Fruit fly (Drosophila melanogaster) whole organism, embryonic: ENCODE measurements around the gene Gr61a.

Experiments used
- Abd-B ChIP-seq: fragments of 200-800 bp; sonication (Bioruptor generic); optimal IDR thresholded peaks from 2 replicates; lab custom pipeline; 2018; ENCODE audit warnings: missing biosample characterization, mild to moderate bottlenecking, missing genetic modification characterization, moderate library complexity
- Ada2b ChIP-seq: fragments of 200-800 bp; sonication (Bioruptor generic); IDR thresholded peaks from 2 replicates; pipeline ENCODE4 v1.3.6; 2022; ENCODE audit warnings: missing biosample characterization, missing genetic modification characterization
- Atf6 ChIP-seq: fragments of 200-800 bp; sonication (Bioruptor generic); IDR thresholded peaks from 2 replicates; pipeline ENCODE4 v1.3.6; 2022; ENCODE audit warnings: missing biosample characterization, missing genetic modification characterization
- CG10267 ChIP-seq: fragments of 200-800 bp; sonication (Bioruptor generic); optimal IDR thresholded peaks from 2 replicates; lab custom pipeline; 2018; ENCODE audit warnings: missing biosample characterization, mild to moderate bottlenecking, missing genetic modification characterization, moderate library complexity
- CG14050 ChIP-seq: fragments of 200-800 bp; sonication (Bioruptor generic); IDR thresholded peaks from 3 replicates; pipeline ENCODE4 v1.3.6; 2022; ENCODE audit warnings: missing biosample characterization, missing genetic modification characterization
- CG15269 ChIP-seq: fragments of 200-800 bp; sonication (Bioruptor generic); optimal IDR thresholded peaks from 2 replicates; lab custom pipeline; 2018; ENCODE audit warnings: missing biosample characterization, mild to moderate bottlenecking, missing genetic modification characterization, moderate library complexity
- CG15514 ChIP-seq: fragments of 200-800 bp; sonication (Bioruptor generic); optimal IDR thresholded peaks from 3 replicates; lab custom pipeline; 2017; ENCODE audit warnings: missing biosample characterization, missing genetic modification characterization, mild to moderate bottlenecking, moderate library complexity, missing genetic modification reagents
- CG17361 ChIP-seq: fragments of 200-800 bp; sonication (Bioruptor generic); IDR thresholded peaks from 3 replicates; pipeline ENCODE4 v1.3.6; 2022; ENCODE audit warnings: missing biosample characterization, missing genetic modification characterization
- CG17912 ChIP-seq: fragments of 200-800 bp; sonication (Bioruptor generic); optimal IDR thresholded peaks from 2 replicates; lab custom pipeline; 2018; ENCODE audit warnings: missing biosample characterization, mild to moderate bottlenecking, missing genetic modification characterization
- CG18011 ChIP-seq: fragments of 200-800 bp; sonication (Bioruptor generic); optimal IDR thresholded peaks from 2 replicates; lab custom pipeline; 2017; ENCODE audit warnings: missing biosample characterization, missing genetic modification characterization, mild to moderate bottlenecking, moderate library complexity, missing genotype
- CG2889 ChIP-seq: fragments of 200-800 bp; sonication (Bioruptor generic); IDR thresholded peaks from 3 replicates; pipeline ENCODE4 v1.3.6; 2022; ENCODE audit warnings: missing biosample characterization, missing genetic modification characterization
- CG30020 ChIP-seq: fragments of 200-800 bp; optimal IDR thresholded peaks from 2 replicates; lab custom pipeline; 2019; ENCODE audit warnings: missing biosample characterization, mild to moderate bottlenecking, missing genetic modification characterization, moderate library complexity
- CG33557 ChIP-seq: fragments of 200-800 bp; sonication (Bioruptor generic); optimal IDR thresholded peaks from 2 replicates; lab custom pipeline; 2019; ENCODE audit warnings: missing biosample characterization, mild to moderate bottlenecking, missing genetic modification characterization, moderate library complexity
- CG6765 ChIP-seq: fragments of 200-800 bp; sonication (Bioruptor generic); optimal IDR thresholded peaks from 3 replicates; lab custom pipeline; 2017; ENCODE audit warnings: missing biosample characterization, mild to moderate bottlenecking, missing genetic modification characterization
- CG6813 ChIP-seq: fragments of 200-800 bp; sonication (Bioruptor generic); optimal IDR thresholded peaks from 2 replicates; lab custom pipeline; 2017; ENCODE audit warnings: missing biosample characterization, missing genetic modification characterization, mild to moderate bottlenecking, moderate library complexity, missing genetic modification reagents
- CG7271 ChIP-seq: fragments of 200-800 bp; sonication (Bioruptor generic); optimal IDR thresholded peaks from 2 replicates; lab custom pipeline; 2018; ENCODE audit warnings: missing biosample characterization, mild to moderate bottlenecking, missing genetic modification characterization, moderate library complexity
- CG7556 ChIP-seq: fragments of 200-800 bp; sonication (Bioruptor generic); optimal IDR thresholded peaks from 2 replicates; lab custom pipeline; 2017; ENCODE audit warnings: missing biosample characterization, mild to moderate bottlenecking, missing genetic modification characterization
- CG9727 ChIP-seq: fragments of 200-800 bp; sonication (Bioruptor generic); optimal IDR thresholded peaks from 3 replicates; lab custom pipeline; 2017; ENCODE audit warnings: missing biosample characterization, mild to moderate bottlenecking, missing genetic modification characterization
- Dll ChIP-seq: fragments of 200-800 bp; sonication (Bioruptor generic); IDR thresholded peaks from 4 replicates; pipeline ENCODE4 v1.3.6; 2022; ENCODE audit warnings: missing biosample characterization, missing genetic modification characterization; ENCODE audit not compliant: partially characterized antibody
- E2f2 ChIP-seq: fragments of 200-800 bp; sonication (Bioruptor generic); IDR thresholded peaks from 2 replicates; pipeline ENCODE4 v1.3.6; 2022; ENCODE audit warnings: missing biosample characterization, missing genetic modification characterization
- Hsf ChIP-seq: fragments of 200-800 bp; sonication (Bioruptor generic); optimal IDR thresholded peaks from 3 replicates; lab custom pipeline; 2016; ENCODE audit warnings: missing biosample characterization, missing genetic modification characterization
- MESR4 ChIP-seq: fragments of 200-800 bp; sonication (Bioruptor generic); optimal IDR thresholded peaks from 2 replicates; lab custom pipeline; 2018; ENCODE audit warnings: missing biosample characterization, mild to moderate bottlenecking, missing genetic modification characterization, moderate library complexity
- NFAT ChIP-seq: fragments of 200-800 bp; sonication (Bioruptor generic); IDR thresholded peaks from 2 replicates; pipeline ENCODE4 v1.3.6; 2022; ENCODE audit warnings: missing biosample characterization, missing genetic modification characterization
- Nf-YA ChIP-seq: fragments of 200-800 bp; sonication (Bioruptor generic); IDR thresholded peaks from 2 replicates; pipeline ENCODE4 v1.3.6; 2022; ENCODE audit warnings: missing biosample characterization, missing genetic modification characterization
- NfI ChIP-seq: fragments of 200-800 bp; sonication (Bioruptor generic); optimal IDR thresholded peaks from 3 replicates; lab custom pipeline; 2018; ENCODE audit warnings: missing biosample characterization, mild to moderate bottlenecking, missing genetic modification characterization, moderate library complexity
- Poxn ChIP-seq: fragments of 200-800 bp; sonication (Bioruptor generic); IDR thresholded peaks from 2 replicates; pipeline ENCODE4 v1.3.6; 2022; ENCODE audit warnings: missing biosample characterization, missing genetic modification characterization
- Rfx ChIP-seq: fragments of 200-800 bp; sonication (Bioruptor generic); IDR thresholded peaks from 2 replicates; pipeline ENCODE4 v1.3.6; 2022; ENCODE audit warnings: missing biosample characterization, missing genetic modification characterization
- Spps ChIP-seq: fragments of 200-800 bp; sonication (Bioruptor generic); optimal IDR thresholded peaks from 2 replicates; lab custom pipeline; 2018; ENCODE audit warnings: missing biosample characterization, mild to moderate bottlenecking, missing genetic modification characterization
- ato ChIP-seq: fragments of 200-800 bp; sonication (Bioruptor generic); IDR thresholded peaks from 2 replicates; pipeline ENCODE4 v1.3.6; 2022; ENCODE audit warnings: missing biosample characterization, missing genetic modification characterization; ENCODE audit not compliant: partially characterized antibody
- bab2 ChIP-seq: fragments of 200-800 bp; sonication (Bioruptor generic); optimal IDR thresholded peaks from 2 replicates; lab custom pipeline; 2016; ENCODE audit warnings: missing biosample characterization, missing genetic modification characterization
- bbx ChIP-seq: fragments of 200-800 bp; sonication (Bioruptor generic); IDR thresholded peaks from 2 replicates; pipeline ENCODE4 v1.3.6; 2022; ENCODE audit warnings: missing biosample characterization, missing genetic modification characterization; ENCODE audit not compliant: partially characterized antibody
- br ChIP-seq: fragments of >200 bp; optimal IDR thresholded peaks from 2 replicates; lab custom pipeline; 2017
- chn ChIP-seq: fragments of 200-800 bp; sonication (Bioruptor generic); optimal IDR thresholded peaks from 2 replicates; lab custom pipeline; 2016; ENCODE audit warnings: missing biosample characterization, missing genetic modification characterization
- dati ChIP-seq: fragments of 200-800 bp; sonication (Bioruptor generic); IDR thresholded peaks from 2 replicates; pipeline ENCODE4 v1.3.6; 2022; ENCODE audit warnings: missing biosample characterization, missing genetic modification characterization
- eyg ChIP-seq: fragments of 200-800 bp; sonication (Bioruptor generic); optimal IDR thresholded peaks from 3 replicates; lab custom pipeline; 2016; ENCODE audit warnings: missing biosample characterization, missing genetic modification characterization
- fd96Cb ChIP-seq: fragments of 200-800 bp; sonication (Bioruptor generic); optimal IDR thresholded peaks from 2 replicates; lab custom pipeline; 2018; ENCODE audit warnings: missing biosample characterization, mild to moderate bottlenecking, missing genetic modification characterization, moderate library complexity
- hth ChIP-seq: fragments of >200 bp; optimal IDR thresholded peaks from 2 replicates; lab custom pipeline; 2017; ENCODE audit warnings: inconsistent platforms
- ken ChIP-seq: fragments of 200-800 bp; sonication (Bioruptor generic); IDR thresholded peaks from 3 replicates; pipeline ENCODE4 v1.3.6; 2022; ENCODE audit warnings: missing biosample characterization, missing genetic modification characterization
- klu ChIP-seq: fragments of 200-800 bp; sonication (Bioruptor generic); IDR thresholded peaks from 2 replicates; pipeline ENCODE4 v1.3.6; 2022; ENCODE audit warnings: missing biosample characterization, missing genetic modification characterization
- mld ChIP-seq: fragments of 200-800 bp; sonication (Bioruptor generic); IDR thresholded peaks from 3 replicates; pipeline ENCODE4 v1.3.6; 2022; ENCODE audit warnings: missing biosample characterization, missing genetic modification characterization; ENCODE audit not compliant: partially characterized antibody
- nerfin-1 ChIP-seq: fragments of 200-800 bp; sonication (Bioruptor generic); optimal IDR thresholded peaks from 3 replicates; lab custom pipeline; 2019; ENCODE audit warnings: missing biosample characterization, mild to moderate bottlenecking, missing genetic modification characterization, moderate library complexity
- odd ChIP-seq: fragments of 200-800 bp; sonication (Bioruptor generic); optimal IDR thresholded peaks from 2 replicates; lab custom pipeline; 2017; ENCODE audit warnings: missing biosample characterization, mild to moderate bottlenecking, missing genetic modification characterization
- pan ChIP-seq, 4 experiments: fragments of >200 bp in 3 of 4; fragments of 200-800 bp in 1 of 4; sonication (Bioruptor generic) in 1 of 4; optimal IDR thresholded peaks in 3 of 4; IDR thresholded peaks in 1 of 4; 2 replicates each; pipeline versions ENCODE4 v1.3.6 to Lab custom; 2017 to 2022; ENCODE audit warnings: missing biosample characterization in 2 of 4, missing genetic modification characterization in 2 of 4, mixed read lengths in 1 of 4
- phol ChIP-seq: fragments of 200-800 bp; sonication (Bioruptor generic); optimal IDR thresholded peaks from 3 replicates; lab custom pipeline; 2018; ENCODE audit warnings: missing biosample characterization, mild to moderate bottlenecking, missing genetic modification characterization, moderate library complexity
- pita ChIP-seq: fragments of 200-800 bp; sonication (Bioruptor generic); optimal IDR thresholded peaks from 2 replicates; lab custom pipeline; 2017; ENCODE audit warnings: missing biosample characterization, mild to moderate bottlenecking, missing genetic modification characterization
- tll ChIP-seq, 2 experiments: fragments of 200-800 bp in 1 of 2; fragments of >200 bp in 1 of 2; sonication (Bioruptor generic) in 1 of 2; optimal IDR thresholded peaks; 2 replicates each; lab custom pipeline; 2017 to 2019; ENCODE audit warnings: missing biosample characterization in 2 of 2, missing genetic modification characterization in 2 of 2, mild to moderate bottlenecking in 1 of 2, moderate library complexity in 1 of 2
- tup ChIP-seq: fragments of 200-800 bp; sonication (Bioruptor generic); optimal IDR thresholded peaks from 2 replicates; lab custom pipeline; 2016; ENCODE audit warnings: missing biosample characterization, mild to moderate bottlenecking, missing genetic modification characterization, moderate library complexity
- usp ChIP-seq: fragments of >200 bp; optimal IDR thresholded peaks from 2 replicates; lab custom pipeline; 2017; ENCODE audit warnings: missing biosample characterization, missing genetic modification characterization
- wek ChIP-seq: fragments of 200-800 bp; sonication (Bioruptor generic); optimal IDR thresholded peaks from 3 replicates; lab custom pipeline; 2018; ENCODE audit warnings: missing biosample characterization, mild to moderate bottlenecking, missing genetic modification characterization, moderate library complexity
- zen ChIP-seq: fragments of 200-800 bp; sonication (Bioruptor generic); optimal IDR thresholded peaks from 3 replicates; lab custom pipeline; 2018; ENCODE audit warnings: missing biosample characterization, mild to moderate bottlenecking, missing genetic modification characterization, moderate library complexity

The Gr61a gene

dm6 chr3L:851061-851460, 9.8 kb downstream of the Gr61a start, which contains the start of gene Dci (continued):
- TF ChIP-seq CG9727 (GFP tag; lab: Kevin White, UChicago) = peak; percentile 79
- TF ChIP-seq NFAT (GFP tag; lab: Robert Waterston, UW) = peak; percentile 68
- TF ChIP-seq CG15269 (tag; lab: Kevin White, UChicago) = no peak
- peak; percentile 76 for TF ChIP-seq Atf6
- no peak; the same call in 2 of the 3 replicates for TF ChIP-seq mld
- TF ChIP-seq Spps (tag; lab: Kevin White, UChicago) = no peak
- TF ChIP-seq bab2 (GFP tag; lab: Kevin White, UChicago) = peak; percentile 78
- TF ChIP-seq eyg = no peak
- TF ChIP-seq fd96Cb = peak; percentile 7
- no peak for TF ChIP-seq dati (GFP tag; lab: Robert Waterston, UW)
- TF ChIP-seq CG14050 (GFP tag; lab: Robert Waterston, UW) = peak; percentile 53; the same call in 2 of the 3 replicates
- peak; percentile 68 for TF ChIP-seq zen (tag; lab: Kevin White, UChicago)
- peak; percentile 97 for TF ChIP-seq wek (GFP tag; lab: Kevin White, UChicago)
- TF ChIP-seq CG30020 (tag; lab: Kevin White, UChicago) = no peak
- peak; percentile 84 for TF ChIP-seq Ada2b
- TF ChIP-seq CG2889 (GFP tag; lab: Robert Waterston, UW) = peak; percentile 84
- TF ChIP-seq hth (lab: Kevin White, UChicago) = no peak
- TF ChIP-seq tup (GFP tag; lab: Kevin White, UChicago) = peak; percentile 63
- TF ChIP-seq Dll = peak; percentile 93
- TF ChIP-seq ato (GFP tag; lab: Robert Waterston, UW) = 0 out of 2 replicates have a peak, but pooled peaks have one; percentile 41
- TF ChIP-seq CG18011 (GFP tag; lab: Kevin White, UChicago) = no peak
- TF ChIP-seq Rfx (GFP tag; lab: Robert Waterston, UW) = peak; percentile 87
- TF ChIP-seq Hsf (GFP tag; lab: Kevin White, UChicago) = peak; percentile 84
- no peak for TF ChIP-seq nerfin-1 (tag; lab: Kevin White, UChicago)
- peak; percentile 73 for TF ChIP-seq CG10267 (tag; lab: Kevin White, UChicago)
- TF ChIP-seq odd (GFP tag; lab: Kevin White, UChicago) = no peak
- TF ChIP-seq Nf-YA = peak; percentile 33; the same call in 1 of the 2 replicates
- no peak for TF ChIP-seq MESR4 (GFP tag; lab: Kevin White, UChicago)
- TF ChIP-seq CG17361 = no peak; the same call in 2 of the 3 replicates
- TF ChIP-seq tll (GFP tag; optimal IDR thresholded peaks at IDR 0.05; lab: Kevin White, UChicago) = no peak
- TF ChIP-seq ken (GFP tag; lab: Robert Waterston, UW) = peak; percentile 89
- TF ChIP-seq klu (GFP tag; lab: Robert Waterston, UW) = peak; percentile 37; the same call in 1 of the 2 replicates
- no peak for TF ChIP-seq CG6813 (GFP tag; lab: Kevin White, UChicago)
- no peak for TF ChIP-seq pan (optimal IDR thresholded peaks at IDR 0.05; lab: Kevin White, UChicago)
- TF ChIP-seq pan (GFP tag; optimal IDR thresholded peaks at IDR 0.05 in 1 of 2, IDR thresholded peaks at IDR 0.05 in 1 of 2) = peak in 1 of 2 experiments; percentile 84
- TF ChIP-seq NfI (GFP tag; lab: Kevin White, UChicago) = peak; percentile 56
- TF ChIP-seq usp (GFP tag; lab: Kevin White, UChicago) = no peak
- no peak for TF ChIP-seq CG7271
- peak; percentile 63 for TF ChIP-seq bbx (GFP tag; lab: Robert Waterston, UW)
- TF ChIP-seq Abd-B = peak; percentile 86
- TF ChIP-seq E2f2 = peak; percentile 96
- TF ChIP-seq Poxn (GFP tag; lab: Robert Waterston, UW) = peak; percentile 64; the same call in 1 of the 2 replicates
- no peak for TF ChIP-seq br (lab: Kevin White, UChicago)
- TF ChIP-seq chn (GFP tag; lab: Kevin White, UChicago) = peak; percentile 77
- peak; percentile 66 for TF ChIP-seq phol (tag; lab: Kevin White, UChicago)
- no peak for TF ChIP-seq CG17912
- TF ChIP-seq CG33557 (GFP tag; lab: Kevin White, UChicago) = no peak
- TF ChIP-seq CG15514 (GFP tag; lab: Kevin White, UChicago) = peak; percentile 89
- peak; percentile 38 for TF ChIP-seq CG7556 (GFP tag; lab: Kevin White, UChicago)
- TF ChIP-seq CG6765 = no peak
- no peak for TF ChIP-seq pita (GFP tag; lab: Kevin White, UChicago)
